Worm (Caenorhabditis elegans) whole organism, L1 larva: ENCODE measurements around the gene ZK643.2.

Source experiments
- dpl-1 ChIP-seq, 3 experiments: fragments of 150-350 bp in 2 of 3; sonication (generic microtip) in 1 of 3; optimal IDR thresholded peaks; 2 replicates each; lab custom pipeline; 2014 to 2017; ENCODE audit warnings: missing biosample characterization in 3 of 3, missing genetic modification characterization in 3 of 3, missing genetic modification reagents in 3 of 3
- jun-1 ChIP-seq: fragments of 150-350 bp; optimal IDR thresholded peaks from 2 replicates; lab custom pipeline; 2014; ENCODE audit warnings: missing biosample characterization, missing genetic modification reagents, missing genetic modification characterization
- zag-1 ChIP-seq: fragments of 150-350 bp; optimal IDR thresholded peaks from 2 replicates; lab custom pipeline; 2014; ENCODE audit warnings: missing biosample characterization, missing genetic modification characterization

- TF ChIP-seq jun-1 (tag; lab: Kevin White, UChicago) (no peak), zag-1 (tag; lab: Kevin White, UChicago) (no peak), dpl-1 (GFP tag; optimal IDR thresholded peaks at IDR 0.05; lab: Kevin White, UChicago) (no peak)
Measured at ce11 chrIII:8913469-8913868, 42.9 kb upstream of the ZK643.2 start, which contains the start of gene trxr-2.
